Worm (Caenorhabditis elegans): Measurements from ENCODE around the gene icln-1.

ce11 chrIV:9045252-9045651 lies 50.2 kb downstream of the icln-1 start, which contains the start of gene Y73F4A.1:
- TF ChIP-seq sox-4 (tag; optimal IDR thresholded peaks at IDR 0.05) (no peak), pqm-1 (tag; optimal IDR thresholded peaks at IDR 0.05) (no peak), nfya-1 (tag; optimal IDR thresholded peaks at IDR 0.05) (no peak), ceh-34 (tag; optimal IDR thresholded peaks at IDR 0.05) (no peak), ama-1 (optimal IDR thresholded peaks at IDR 0.05) (no peak), unc-3 (GFP tag; conservative IDR thresholded peaks at IDR 0.05) (no peak), unc-3 (tag; optimal IDR thresholded peaks at IDR 0.05) (no peak), F13H6.1 (tag; optimal IDR thresholded peaks at IDR 0.05) (no peak), tbx-2 (tag; optimal IDR thresholded peaks at IDR 0.05) (no peak), dve-1 (tag; optimal IDR thresholded peaks at IDR 0.05) (no peak), pha-4 (tag; optimal IDR thresholded peaks at IDR 0.05) (no peak)

Measured in whole organism, late embryonic.